Worm (Caenorhabditis elegans) whole organism, L2 larva: ENCODE data around the gene tbx-33.
A peak's percentile ranks its signal among the peaks of the same experiment; 100 is the strongest.

Experiments used
- F13H6.1 ChIP-seq: sonication (generic microtip); optimal IDR thresholded peaks from 2 replicates; lab custom pipeline; 2016; ENCODE audit warnings: missing genetic modification characterization, missing compliant biosample characterization
- Y55F3AM.14 ChIP-seq: fragments of 200-800 bp; sonication (Bioruptor generic); optimal IDR thresholded peaks from 2 replicates; lab custom pipeline; 2018; ENCODE audit warnings: mild to moderate bottlenecking, missing genetic modification characterization, missing compliant biosample characterization
- ZK546.5 ChIP-seq: sonication (generic microtip); optimal IDR thresholded peaks from 2 replicates; lab custom pipeline; 2017; ENCODE audit warnings: missing biosample characterization, missing genetic modification characterization
- alr-1 ChIP-seq: fragments of 150-350 bp; optimal IDR thresholded peaks from 2 replicates; lab custom pipeline; 2014; ENCODE audit warnings: missing biosample characterization, missing genetic modification characterization
- aly-2 ChIP-seq: fragments of 150-350 bp; optimal IDR thresholded peaks from 2 replicates; lab custom pipeline; 2014; ENCODE audit warnings: missing biosample characterization, missing genetic modification characterization
- ama-1 ChIP-seq: fragments of 150-350 bp; optimal IDR thresholded peaks from 2 replicates; lab custom pipeline; 2018; ENCODE audit warnings: inconsistent platforms
- blmp-1 ChIP-seq: sonication (generic microtip); optimal IDR thresholded peaks from 2 replicates; lab custom pipeline; 2017; ENCODE audit warnings: missing genetic modification characterization, mild to moderate bottlenecking, missing compliant biosample characterization, antibody characterized with exemption, moderate library complexity; ENCODE audit not compliant: insufficient read depth
- ceh-16 ChIP-seq: fragments of 150-350 bp; optimal IDR thresholded peaks from 2 replicates; lab custom pipeline; 2014; ENCODE audit warnings: missing biosample characterization, missing genetic modification characterization
- ceh-82 ChIP-seq: fragments of 150-350 bp; optimal IDR thresholded peaks from 2 replicates; lab custom pipeline; 2014; ENCODE audit warnings: missing biosample characterization, missing genetic modification characterization
- crh-2 ChIP-seq: sonication (generic microtip); optimal IDR thresholded peaks from 2 replicates; lab custom pipeline; 2017; ENCODE audit warnings: missing biosample characterization, missing genetic modification characterization
- dmd-4 ChIP-seq: sonication (generic microtip); optimal IDR thresholded peaks from 2 replicates; lab custom pipeline; 2017; ENCODE audit warnings: missing biosample characterization, missing genetic modification characterization
- elt-1 ChIP-seq: fragments of 150-350 bp; optimal IDR thresholded peaks from 2 replicates; lab custom pipeline; 2014; ENCODE audit warnings: missing biosample characterization, missing genetic modification characterization
- fos-1 ChIP-seq: fragments of 150-350 bp; optimal IDR thresholded peaks from 2 replicates; lab custom pipeline; 2014; ENCODE audit warnings: missing biosample characterization, missing genetic modification characterization
- gmeb-1 ChIP-seq: fragments of 150-350 bp; optimal IDR thresholded peaks from 2 replicates; lab custom pipeline; 2014; ENCODE audit warnings: missing biosample characterization, missing genetic modification characterization
- lin-13 ChIP-seq: fragments of 150-350 bp; optimal IDR thresholded peaks from 2 replicates; lab custom pipeline; 2014; ENCODE audit warnings: missing biosample characterization, missing genetic modification reagents, missing genetic modification characterization
- lin-39 ChIP-seq: fragments of 150-350 bp; optimal IDR thresholded peaks from 2 replicates; lab custom pipeline; 2014; ENCODE audit warnings: missing biosample characterization, missing genetic modification reagents, missing genetic modification characterization
- lsy-2 ChIP-seq, 2 experiments: fragments of 150-350 bp in 1 of 2; sonication (generic microtip) in 1 of 2; optimal IDR thresholded peaks; 2 replicates each; lab custom pipeline; 2014 to 2017; ENCODE audit warnings: missing biosample characterization in 2 of 2, missing genetic modification characterization in 2 of 2
- mbf-1 ChIP-seq: sonication (generic microtip); optimal IDR thresholded peaks from 2 replicates; lab custom pipeline; 2017; ENCODE audit warnings: missing biosample characterization, missing genetic modification characterization
- mdl-1 ChIP-seq, 2 experiments: fragments of 150-350 bp in 1 of 2; sonication (generic microtip) in 1 of 2; optimal IDR thresholded peaks; 2 replicates each; lab custom pipeline; 2017; ENCODE audit warnings: missing biosample characterization in 2 of 2, missing genetic modification characterization in 2 of 2
- nhr-10 ChIP-seq: sonication (generic microtip); optimal IDR thresholded peaks from 2 replicates; lab custom pipeline; 2017; ENCODE audit warnings: missing biosample characterization, missing genetic modification characterization
- nhr-11 ChIP-seq: fragments of 150-350 bp; optimal IDR thresholded peaks from 2 replicates; lab custom pipeline; 2014; ENCODE audit warnings: missing biosample characterization, missing genetic modification characterization
- nhr-12 ChIP-seq: fragments of 150-350 bp; optimal IDR thresholded peaks from 2 replicates; lab custom pipeline; 2014; ENCODE audit warnings: missing biosample characterization, missing genetic modification characterization
- nhr-129 ChIP-seq: fragments of 150-350 bp; optimal IDR thresholded peaks from 2 replicates; lab custom pipeline; 2014; ENCODE audit warnings: missing biosample characterization, missing genetic modification characterization
- nhr-21 ChIP-seq: fragments of 150-350 bp; optimal IDR thresholded peaks from 2 replicates; lab custom pipeline; 2014; ENCODE audit warnings: missing biosample characterization, missing genetic modification characterization
- nhr-25 ChIP-seq: fragments of 150-350 bp; sonication (generic microtip); optimal IDR thresholded peaks from 3 replicates; lab custom pipeline; 2014; ENCODE audit warnings: missing biosample characterization, missing genetic modification characterization
- nhr-77 ChIP-seq: fragments of 150-350 bp; optimal IDR thresholded peaks from 2 replicates; lab custom pipeline; 2014; ENCODE audit warnings: missing biosample characterization, missing genetic modification characterization
- sem-4 ChIP-seq: fragments of 150-350 bp; optimal IDR thresholded peaks from 2 replicates; lab custom pipeline; 2014; ENCODE audit warnings: missing biosample characterization, missing genetic modification reagents, missing genetic modification characterization
- sma-3 ChIP-seq: sonication (generic microtip); optimal IDR thresholded peaks from 2 replicates; lab custom pipeline; 2016; ENCODE audit warnings: missing genetic modification reagents, missing genetic modification characterization, missing compliant biosample characterization
- sma-9 ChIP-seq, 2 experiments: fragments of 150-350 bp in 1 of 2; sonication (generic microtip) in 1 of 2; optimal IDR thresholded peaks; 2 replicates each; lab custom pipeline; 2014 to 2016; ENCODE audit warnings: missing genetic modification characterization in 2 of 2, mild to moderate bottlenecking in 1 of 2, missing biosample characterization in 1 of 2, missing compliant biosample characterization in 1 of 2, missing genetic modification reagents in 1 of 2, moderate library complexity in 1 of 2
- unc-55 ChIP-seq: fragments of 150-350 bp; sonication (generic microtip); optimal IDR thresholded peaks from 3 replicates; lab custom pipeline; 2014; ENCODE audit warnings: missing biosample characterization, missing genetic modification reagents, missing genetic modification characterization
- ztf-1 ChIP-seq: fragments of 200-800 bp; sonication (Bioruptor generic); conservative IDR thresholded peaks from 2 replicates; pipeline ENCODE4 v1.3.6; 2022; ENCODE audit warnings: missing genetic modification characterization, missing compliant biosample characterization
- ztf-11 ChIP-seq: sonication (generic microtip); optimal IDR thresholded peaks from 2 replicates; lab custom pipeline; 2017; ENCODE audit warnings: missing biosample characterization, missing genetic modification characterization
- ztf-4 ChIP-seq: fragments of 150-350 bp; optimal IDR thresholded peaks from 2 replicates; lab custom pipeline; 2014; ENCODE audit warnings: missing biosample characterization, missing genetic modification characterization

Gene tbx-33

ce11 chrIII:11635000-11635399 is 1.6 kb downstream of the tbx-33 start:
- TF ChIP-seq sem-4 (no peak), crh-2 (tag; lab: Kevin White, UChicago) (no peak), nhr-77 (tag; lab: Kevin White, UChicago) (no peak), mbf-1 (tag; lab: Kevin White, UChicago) (no peak), nhr-21 (no peak), fos-1 (tag; lab: Kevin White, UChicago) (no peak), nhr-129 (tag; lab: Kevin White, UChicago) (no peak), elt-1 (tag; lab: Kevin White, UChicago) (no peak), sma-3 (GFP tag; lab: Kevin White, UChicago) (no peak), mdl-1 (tag; optimal IDR thresholded peaks at IDR 0.05; lab: Kevin White, UChicago) (no peak), sma-9 (GFP tag; optimal IDR thresholded peaks at IDR 0.05; lab: Kevin White, UChicago) (no peak), sma-9 (tag; optimal IDR thresholded peaks at IDR 0.05; lab: Kevin White, UChicago) (no peak), nhr-11 (tag; lab: Kevin White, UChicago) (no peak), dmd-4 (tag; lab: Kevin White, UChicago) (no peak), ama-1 (lab: Kevin White, UChicago) (no peak), blmp-1 (tag; lab: Kevin White, UChicago) (no peak), aly-2 (tag; lab: Kevin White, UChicago) (no peak), nhr-10 (tag; lab: Kevin White, UChicago) (no peak), Y55F3AM.14 (GFP tag; lab: Kevin White, UChicago) (no peak)

- TF ChIP-seq lin-39 (tag; lab: Kevin White, UChicago) = no peak
- no peak for TF ChIP-seq lsy-2 (tag; optimal IDR thresholded peaks at IDR 0.05; lab: Kevin White, UChicago)
- no peak for TF ChIP-seq ztf-11
- no peak for TF ChIP-seq unc-55
- TF ChIP-seq ceh-16 = no peak
- no peak for TF ChIP-seq lin-13 (GFP tag; lab: Kevin White, UChicago)
- no peak for TF ChIP-seq F13H6.1 (tag; lab: Kevin White, UChicago)
- TF ChIP-seq alr-1 (tag; lab: Kevin White, UChicago) = no peak
- TF ChIP-seq Y55F3AM.14 (GFP tag; lab: Kevin White, UChicago) = no peak
- TF ChIP-seq nhr-25 (tag; lab: Kevin White, UChicago) = no peak
- TF ChIP-seq dmd-4 (tag; lab: Kevin White, UChicago) = no peak
- TF ChIP-seq crh-2 (tag; lab: Kevin White, UChicago) = no peak
Measured at ce11 chrIII:11633444-11633843, 3.2 kb downstream of the tbx-33 start.

- no peak for TF ChIP-seq lin-13 (GFP tag; lab: Kevin White, UChicago)
- TF ChIP-seq ZK546.5 (tag; lab: Kevin White, UChicago) = no peak
- no peak for TF ChIP-seq nhr-21
- TF ChIP-seq alr-1 (tag; lab: Kevin White, UChicago) = no peak
- TF ChIP-seq gmeb-1 (tag; lab: Kevin White, UChicago) = no peak
Measured at ce11 chrIII:11632376-11632775, 4.3 kb downstream of the tbx-33 start.

- TF ChIP-seq fos-1 (tag; lab: Kevin White, UChicago) (peak; percentile 26), sma-3 (GFP tag; lab: Kevin White, UChicago) (no peak)
Measured at ce11 chrIII:11631111-11631510, 5.5 kb downstream of the tbx-33 start.

ce11 chrIII:11629354-11629753 is 7.3 kb downstream of the tbx-33 start, which contains the start of gene Y66A7A.7:
TSS of gene Y66A7A.7 (minus strand) at chrIII:11629454.
- no peak for TF ChIP-seq ztf-4 (tag; lab: Kevin White, UChicago)

ce11 chrIII:11627631-11628030 is 9.0 kb downstream of the tbx-33 start:
- TF ChIP-seq fos-1 (tag; lab: Kevin White, UChicago) = no peak
- no peak for TF ChIP-seq elt-1 (tag; lab: Kevin White, UChicago)
- TF ChIP-seq ztf-1 (GFP tag; lab: Robert Waterston, UW) = no peak
- no peak for TF ChIP-seq ceh-82 (tag; lab: Kevin White, UChicago)
- no peak for TF ChIP-seq mdl-1 (tag; optimal IDR thresholded peaks at IDR 0.05; lab: Kevin White, UChicago)
- TF ChIP-seq sma-3 (GFP tag; lab: Kevin White, UChicago) = no peak
- TF ChIP-seq nhr-12 (tag; lab: Kevin White, UChicago) = no peak
- no peak for TF ChIP-seq alr-1 (tag; lab: Kevin White, UChicago)
- TF ChIP-seq aly-2 (tag; lab: Kevin White, UChicago) = no peak
- no peak for TF ChIP-seq gmeb-1 (tag; lab: Kevin White, UChicago)
- no peak for TF ChIP-seq mbf-1 (tag; lab: Kevin White, UChicago)
